Fruit fly (Drosophila melanogaster): ENCODE measurements around the gene unc-13.

dm6 chr4:867937-868336 lies 44.2 kb downstream of the unc-13 start:
- TF ChIP-seq CTCF (optimal IDR thresholded peaks at IDR 0.05): no peak
- no peak for TF ChIP-seq CG8478 (optimal IDR thresholded peaks at IDR 0.05)

All from S2 (cell line).